Worm (Caenorhabditis elegans) whole organism, early embryonic: Measurements from ENCODE around the gene B0454.6.

Experiments used
- B0310.2 ChIP-seq: sonication (generic microtip); optimal IDR thresholded peaks from 2 replicates; lab custom pipeline; 2016; ENCODE audit warnings: mild to moderate bottlenecking, missing genetic modification characterization, missing compliant biosample characterization
- F13C5.2 ChIP-seq: sonication (generic microtip); optimal IDR thresholded peaks from 2 replicates; lab custom pipeline; 2017; ENCODE audit warnings: mild to moderate bottlenecking, missing genetic modification characterization, inconsistent platforms, missing compliant biosample characterization
- aly-1 ChIP-seq: sonication (generic microtip); optimal IDR thresholded peaks from 2 replicates; lab custom pipeline; 2016; ENCODE audit warnings: missing genetic modification characterization, missing compliant biosample characterization
- ama-1 ChIP-seq: fragments of 150-350 bp; optimal IDR thresholded peaks from 2 replicates; lab custom pipeline; 2014
- ceh-13 ChIP-seq: fragments of 200-800 bp; sonication (Bioruptor generic); optimal IDR thresholded peaks from 2 replicates; lab custom pipeline; 2018; ENCODE audit warnings: mild to moderate bottlenecking, missing genetic modification characterization, missing compliant biosample characterization
- ceh-36 ChIP-seq: sonication (generic microtip); optimal IDR thresholded peaks from 2 replicates; lab custom pipeline; 2016; ENCODE audit warnings: missing genetic modification characterization, inconsistent platforms, missing compliant biosample characterization
- ets-7 ChIP-seq: sonication (generic microtip); optimal IDR thresholded peaks from 2 replicates; lab custom pipeline; 2016; ENCODE audit warnings: missing genotype, missing genetic modification characterization, missing compliant biosample characterization
- flt-1 ChIP-seq: fragments of 200-800 bp; sonication (Bioruptor generic); IDR thresholded peaks from 2 replicates; pipeline ENCODE4 v1.3.6; 2022; ENCODE audit warnings: missing genetic modification characterization, missing compliant biosample characterization
- hmbx-1 ChIP-seq: sonication (generic microtip); optimal IDR thresholded peaks from 2 replicates; lab custom pipeline; 2016; ENCODE audit warnings: mild to moderate bottlenecking, missing genetic modification characterization, missing compliant biosample characterization
- hmg-4 ChIP-seq: fragments of 200-800 bp; sonication (Bioruptor generic); optimal IDR thresholded peaks from 2 replicates; lab custom pipeline; 2018; ENCODE audit warnings: mild to moderate bottlenecking, missing genetic modification characterization, missing compliant biosample characterization
- hnd-1 ChIP-seq: sonication (generic microtip); optimal IDR thresholded peaks from 2 replicates; lab custom pipeline; 2016; ENCODE audit warnings: missing genetic modification characterization, missing compliant biosample characterization
- pes-1 ChIP-seq: fragments of 200-800 bp; sonication (Bioruptor generic); IDR thresholded peaks from 2 replicates; pipeline ENCODE4 v1.3.6; 2022; ENCODE audit warnings: missing genetic modification reagents, missing genetic modification characterization, missing compliant biosample characterization
- scrt-1 ChIP-seq: fragments of 200-800 bp; sonication (Bioruptor generic); IDR thresholded peaks from 2 replicates; pipeline ENCODE4 v1.3.6; 2022; ENCODE audit warnings: missing genetic modification characterization, missing compliant biosample characterization
- sea-1 ChIP-seq: fragments of 200-800 bp; sonication (Bioruptor generic); conservative IDR thresholded peaks from 2 replicates; pipeline ENCODE4 v1.3.6; 2022; ENCODE audit warnings: missing genetic modification characterization, missing compliant biosample characterization
- tbx-11 ChIP-seq: fragments of 200-800 bp; sonication (Bioruptor generic); IDR thresholded peaks from 2 replicates; pipeline ENCODE4 v1.3.6; 2022; ENCODE audit warnings: missing genetic modification characterization, missing compliant biosample characterization
- tbx-37 ChIP-seq: fragments of 200-800 bp; sonication (Bioruptor generic); conservative IDR thresholded peaks from 2 replicates; pipeline ENCODE4 v1.3.6; 2022; ENCODE audit warnings: missing genetic modification reagents, missing genetic modification characterization, missing compliant biosample characterization
- tra-4 ChIP-seq: sonication (generic microtip); optimal IDR thresholded peaks from 2 replicates; lab custom pipeline; 2017; ENCODE audit warnings: missing genetic modification characterization, missing compliant biosample characterization

The B0454.6 gene

ce11 chrII:2992300-2992699 is 40.3 kb upstream of the B0454.6 start:
- no peak for TF ChIP-seq scrt-1 (GFP tag; lab: Robert Waterston, UW)
- TF ChIP-seq tbx-37 (GFP tag; lab: Robert Waterston, UW), result no peak
- TF ChIP-seq tra-4 (tag; lab: Kevin White, UChicago), result no peak
- no peak for TF ChIP-seq tbx-11 (GFP tag; lab: Robert Waterston, UW)
- no peak for TF ChIP-seq ceh-36
- no peak for TF ChIP-seq aly-1 (tag; lab: Kevin White, UChicago)
- TF ChIP-seq sea-1, result no peak
- no peak for TF ChIP-seq pes-1 (GFP tag; lab: Robert Waterston, UW)
- no peak for TF ChIP-seq hnd-1 (tag; lab: Kevin White, UChicago)
- no peak for TF ChIP-seq ama-1 (lab: Kevin White, UChicago)

ce11 chrII:2994590-2995392 is 37.8 kb upstream of the B0454.6 start:
- no peak for TF ChIP-seq tbx-37 (GFP tag; lab: Robert Waterston, UW)
- TF ChIP-seq hnd-1 (tag; lab: Kevin White, UChicago), result no peak
- no peak for TF ChIP-seq sea-1
- TF ChIP-seq hmg-4, result no peak

- TF ChIP-seq hmg-4 (no peak), ets-7 (tag; lab: Kevin White, UChicago) (no peak), ceh-13 (GFP tag; lab: Kevin White, UChicago) (no peak), pes-1 (GFP tag; lab: Robert Waterston, UW) (no peak), aly-1 (tag; lab: Kevin White, UChicago) (no peak), tra-4 (tag; lab: Kevin White, UChicago) (no peak), scrt-1 (GFP tag; lab: Robert Waterston, UW) (no peak), ama-1 (lab: Kevin White, UChicago) (no peak), tbx-37 (GFP tag; lab: Robert Waterston, UW) (no peak), B0310.2 (tag; lab: Kevin White, UChicago) (no peak), sea-1 (no peak), flt-1 (GFP tag; lab: Robert Waterston, UW) (no peak), tbx-11 (GFP tag; lab: Robert Waterston, UW) (no peak), ceh-36 (no peak), hmbx-1 (tag; lab: Kevin White, UChicago) (no peak), F13C5.2 (tag; lab: Kevin White, UChicago) (no peak), hnd-1 (tag; lab: Kevin White, UChicago) (no peak)
Observed at ce11 chrII:2996721-2997120, 35.9 kb upstream of the B0454.6 start, which contains the start of gene lido-8. Gene lido-8 (plus strand): TSS chrII:2997021.

- no peak for TF ChIP-seq ama-1 (lab: Kevin White, UChicago)
- no peak for TF ChIP-seq ceh-36
- TF ChIP-seq aly-1 (tag; lab: Kevin White, UChicago), result no peak
- TF ChIP-seq pes-1 (GFP tag; lab: Robert Waterston, UW), result no peak
- TF ChIP-seq ets-7 (tag; lab: Kevin White, UChicago), result no peak
- no peak for TF ChIP-seq tbx-11 (GFP tag; lab: Robert Waterston, UW)
- TF ChIP-seq tra-4 (tag; lab: Kevin White, UChicago), result no peak
- TF ChIP-seq flt-1 (GFP tag; lab: Robert Waterston, UW), result no peak
- no peak for TF ChIP-seq F13C5.2 (tag; lab: Kevin White, UChicago)
Observed at ce11 chrII:2997828-2998441, 34.6 kb upstream of the B0454.6 start.

ce11 chrII:3000535-3001264 is 31.9 kb upstream of the B0454.6 start, which contains the start of gene lido-9:
Gene lido-9 (plus strand): TSS chrII:3000768.
- no peak for TF ChIP-seq F13C5.2 (tag; lab: Kevin White, UChicago)
- no peak for TF ChIP-seq ets-7 (tag; lab: Kevin White, UChicago)
- peak; percentile 68 for TF ChIP-seq scrt-1 (GFP tag; lab: Robert Waterston, UW)
- no peak for TF ChIP-seq ceh-13 (GFP tag; lab: Kevin White, UChicago)
- no peak for TF ChIP-seq tra-4 (tag; lab: Kevin White, UChicago)
- TF ChIP-seq sea-1, result 0 out of 2 replicates have a peak, but pooled peaks have one; percentile 48
- peak; percentile 23 for TF ChIP-seq ama-1 (lab: Kevin White, UChicago)
- no peak for TF ChIP-seq hnd-1 (tag; lab: Kevin White, UChicago)

ce11 chrII:3002211-3002610 is 30.4 kb upstream of the B0454.6 start, which contains the start of gene lido-10:
Gene lido-10 (plus strand): TSS chrII:3002511.
- TF ChIP-seq pes-1 (GFP tag; lab: Robert Waterston, UW) (no peak), tbx-37 (GFP tag; lab: Robert Waterston, UW) (no peak), tra-4 (tag; lab: Kevin White, UChicago) (no peak), tbx-11 (GFP tag; lab: Robert Waterston, UW) (no peak), hnd-1 (tag; lab: Kevin White, UChicago) (no peak), ceh-36 (no peak), sea-1 (no peak), F13C5.2 (tag; lab: Kevin White, UChicago) (no peak), ets-7 (tag; lab: Kevin White, UChicago) (no peak), flt-1 (GFP tag; lab: Robert Waterston, UW) (no peak), scrt-1 (GFP tag; lab: Robert Waterston, UW) (no peak), hmg-4 (no peak), aly-1 (tag; lab: Kevin White, UChicago) (no peak), B0310.2 (tag; lab: Kevin White, UChicago) (no peak)
